Worm (Caenorhabditis elegans) whole organism, L2 larva: ENCODE data around the gene dop-6.

ENCODE experiments used
- C34F6.9 ChIP-seq: fragments of 150-350 bp; optimal IDR thresholded peaks from 2 replicates; lab custom pipeline; 2014; ENCODE audit warnings: missing biosample characterization, missing genetic modification characterization
- F13H6.1 ChIP-seq: sonication (generic microtip); optimal IDR thresholded peaks from 2 replicates; lab custom pipeline; 2016; ENCODE audit warnings: missing genetic modification characterization, missing compliant biosample characterization
- R02D3.7 ChIP-seq: fragments of 150-350 bp; optimal IDR thresholded peaks from 2 replicates; lab custom pipeline; 2014; ENCODE audit warnings: missing biosample characterization, missing genetic modification characterization
- aly-2 ChIP-seq: fragments of 150-350 bp; optimal IDR thresholded peaks from 2 replicates; lab custom pipeline; 2014; ENCODE audit warnings: missing biosample characterization, missing genetic modification characterization
- ama-1 ChIP-seq: fragments of 150-350 bp; optimal IDR thresholded peaks from 2 replicates; lab custom pipeline; 2018; ENCODE audit warnings: inconsistent platforms
- blmp-1 ChIP-seq: sonication (generic microtip); optimal IDR thresholded peaks from 2 replicates; lab custom pipeline; 2017; ENCODE audit warnings: missing genetic modification characterization, mild to moderate bottlenecking, missing compliant biosample characterization, antibody characterized with exemption, moderate library complexity; ENCODE audit not compliant: insufficient read depth
- ceh-16 ChIP-seq: fragments of 150-350 bp; optimal IDR thresholded peaks from 2 replicates; lab custom pipeline; 2014; ENCODE audit warnings: missing biosample characterization, missing genetic modification characterization
- crh-2 ChIP-seq: sonication (generic microtip); optimal IDR thresholded peaks from 2 replicates; lab custom pipeline; 2017; ENCODE audit warnings: missing biosample characterization, missing genetic modification characterization
- dmd-4 ChIP-seq: sonication (generic microtip); optimal IDR thresholded peaks from 2 replicates; lab custom pipeline; 2017; ENCODE audit warnings: missing biosample characterization, missing genetic modification characterization
- egl-27 ChIP-seq: sonication (generic microtip); optimal IDR thresholded peaks from 3 replicates; lab custom pipeline; 2017; ENCODE audit warnings: missing biosample characterization, missing genetic modification reagents, missing genetic modification characterization
- elt-3 ChIP-seq: sonication (generic microtip); optimal IDR thresholded peaks from 2 replicates; lab custom pipeline; 2017; ENCODE audit warnings: missing biosample characterization, missing genetic modification characterization
- gmeb-1 ChIP-seq: fragments of 150-350 bp; optimal IDR thresholded peaks from 2 replicates; lab custom pipeline; 2014; ENCODE audit warnings: missing biosample characterization, missing genetic modification characterization
- lin-11 ChIP-seq: fragments of 150-350 bp; sonication (generic microtip); optimal IDR thresholded peaks from 2 replicates; lab custom pipeline; 2014; ENCODE audit warnings: missing biosample characterization, missing genetic modification characterization, inconsistent platforms, mixed read lengths
- lin-13 ChIP-seq: fragments of 150-350 bp; optimal IDR thresholded peaks from 2 replicates; lab custom pipeline; 2014; ENCODE audit warnings: missing biosample characterization, missing genetic modification reagents, missing genetic modification characterization
- lin-39 ChIP-seq: fragments of 150-350 bp; optimal IDR thresholded peaks from 2 replicates; lab custom pipeline; 2014; ENCODE audit warnings: missing biosample characterization, missing genetic modification reagents, missing genetic modification characterization
- lsy-2 ChIP-seq, 2 experiments: fragments of 150-350 bp in 1 of 2; sonication (generic microtip) in 1 of 2; optimal IDR thresholded peaks; 2 replicates each; lab custom pipeline; 2014 to 2017; ENCODE audit warnings: missing biosample characterization in 2 of 2, missing genetic modification characterization in 2 of 2
- mab-5 ChIP-seq: fragments of 150-350 bp; optimal IDR thresholded peaks from 2 replicates; lab custom pipeline; 2014; ENCODE audit warnings: missing biosample characterization, missing genetic modification characterization
- mdl-1 ChIP-seq, 2 experiments: fragments of 150-350 bp in 1 of 2; sonication (generic microtip) in 1 of 2; optimal IDR thresholded peaks; 2 replicates each; lab custom pipeline; 2017; ENCODE audit warnings: missing biosample characterization in 2 of 2, missing genetic modification characterization in 2 of 2
- nhr-10 ChIP-seq: sonication (generic microtip); optimal IDR thresholded peaks from 2 replicates; lab custom pipeline; 2017; ENCODE audit warnings: missing biosample characterization, missing genetic modification characterization
- nhr-12 ChIP-seq: fragments of 150-350 bp; optimal IDR thresholded peaks from 2 replicates; lab custom pipeline; 2014; ENCODE audit warnings: missing biosample characterization, missing genetic modification characterization
- nhr-129 ChIP-seq: fragments of 150-350 bp; optimal IDR thresholded peaks from 2 replicates; lab custom pipeline; 2014; ENCODE audit warnings: missing biosample characterization, missing genetic modification characterization
- nhr-21 ChIP-seq: fragments of 150-350 bp; optimal IDR thresholded peaks from 2 replicates; lab custom pipeline; 2014; ENCODE audit warnings: missing biosample characterization, missing genetic modification characterization
- nhr-237 ChIP-seq: fragments of 150-350 bp; optimal IDR thresholded peaks from 2 replicates; lab custom pipeline; 2014; ENCODE audit warnings: missing biosample characterization, missing genetic modification characterization
- nhr-25 ChIP-seq: fragments of 150-350 bp; sonication (generic microtip); optimal IDR thresholded peaks from 3 replicates; lab custom pipeline; 2014; ENCODE audit warnings: missing biosample characterization, missing genetic modification characterization
- nhr-6 ChIP-seq: fragments of 150-350 bp; optimal IDR thresholded peaks from 2 replicates; lab custom pipeline; 2014; ENCODE audit warnings: missing biosample characterization, missing genetic modification characterization
- nhr-77 ChIP-seq: fragments of 150-350 bp; optimal IDR thresholded peaks from 2 replicates; lab custom pipeline; 2014; ENCODE audit warnings: missing biosample characterization, missing genetic modification characterization
- peb-1 ChIP-seq: fragments of 150-350 bp; optimal IDR thresholded peaks from 2 replicates; lab custom pipeline; 2014; ENCODE audit warnings: missing biosample characterization, missing genetic modification characterization
- sem-4 ChIP-seq: fragments of 150-350 bp; optimal IDR thresholded peaks from 2 replicates; lab custom pipeline; 2014; ENCODE audit warnings: missing biosample characterization, missing genetic modification reagents, missing genetic modification characterization
- skn-1 ChIP-seq: sonication (generic microtip); optimal IDR thresholded peaks from 2 replicates; lab custom pipeline; 2017; ENCODE audit warnings: missing biosample characterization, missing genetic modification characterization
- sma-3 ChIP-seq: sonication (generic microtip); optimal IDR thresholded peaks from 2 replicates; lab custom pipeline; 2016; ENCODE audit warnings: missing genetic modification reagents, missing genetic modification characterization, missing compliant biosample characterization
- sma-9 ChIP-seq, 2 experiments: fragments of 150-350 bp in 1 of 2; sonication (generic microtip) in 1 of 2; optimal IDR thresholded peaks; 2 replicates each; lab custom pipeline; 2014 to 2016; ENCODE audit warnings: missing genetic modification characterization in 2 of 2, mild to moderate bottlenecking in 1 of 2, missing biosample characterization in 1 of 2, missing compliant biosample characterization in 1 of 2, missing genetic modification reagents in 1 of 2, moderate library complexity in 1 of 2
- snpc-4 ChIP-seq: fragments of 150-350 bp; optimal IDR thresholded peaks from 2 replicates; lab custom pipeline; 2014; ENCODE audit warnings: missing biosample characterization, missing genetic modification characterization
- unc-39 ChIP-seq: fragments of 150-350 bp; optimal IDR thresholded peaks from 2 replicates; lab custom pipeline; 2014; ENCODE audit warnings: missing biosample characterization, missing genetic modification characterization
- unc-55 ChIP-seq: fragments of 150-350 bp; sonication (generic microtip); optimal IDR thresholded peaks from 3 replicates; lab custom pipeline; 2014; ENCODE audit warnings: missing biosample characterization, missing genetic modification reagents, missing genetic modification characterization
- unc-62 ChIP-seq: fragments of 150-350 bp; optimal IDR thresholded peaks from 2 replicates; lab custom pipeline; 2014; ENCODE audit warnings: missing biosample characterization, missing genetic modification reagents, missing genetic modification characterization
- zag-1 ChIP-seq: fragments of 150-350 bp; optimal IDR thresholded peaks from 2 replicates; lab custom pipeline; 2014; ENCODE audit warnings: missing biosample characterization, missing genetic modification characterization
- ztf-11 ChIP-seq: sonication (generic microtip); optimal IDR thresholded peaks from 2 replicates; lab custom pipeline; 2017; ENCODE audit warnings: missing biosample characterization, missing genetic modification characterization
- ztf-4 ChIP-seq: fragments of 150-350 bp; optimal IDR thresholded peaks from 2 replicates; lab custom pipeline; 2014; ENCODE audit warnings: missing biosample characterization, missing genetic modification characterization

The dop-6 gene

ce11 chrX:4342730-4343129, 22.1 kb downstream of the dop-6 start:
- TF ChIP-seq nhr-237 (tag; lab: Kevin White, UChicago) (no peak), lin-11 (tag; lab: Kevin White, UChicago) (no peak)

- TF ChIP-seq unc-62 (GFP tag; lab: Kevin White, UChicago): no peak
- no peak for TF ChIP-seq gmeb-1 (tag; lab: Kevin White, UChicago)
- TF ChIP-seq crh-2 (tag; lab: Kevin White, UChicago): no peak
- TF ChIP-seq mab-5 (tag; lab: Kevin White, UChicago): no peak
- TF ChIP-seq aly-2: no peak
- no peak for TF ChIP-seq nhr-129
- no peak for TF ChIP-seq snpc-4
- TF ChIP-seq zag-1 (tag; lab: Kevin White, UChicago): no peak
- no peak for TF ChIP-seq lin-39 (tag; lab: Kevin White, UChicago)
- no peak for TF ChIP-seq sem-4 (tag; lab: Kevin White, UChicago)
- no peak for TF ChIP-seq unc-39 (tag; lab: Kevin White, UChicago)
- TF ChIP-seq ceh-16: no peak
- TF ChIP-seq nhr-21 (tag; lab: Kevin White, UChicago): no peak
- no peak for TF ChIP-seq sma-3
- no peak for TF ChIP-seq lin-13 (GFP tag; lab: Kevin White, UChicago)
- TF ChIP-seq nhr-6 (tag; lab: Kevin White, UChicago): no peak
- no peak for TF ChIP-seq C34F6.9 (tag; lab: Kevin White, UChicago)
- no peak for TF ChIP-seq ztf-4 (tag; lab: Kevin White, UChicago)
- no peak for TF ChIP-seq nhr-77 (tag; lab: Kevin White, UChicago)
Observed at ce11 chrX:4343915-4344314, 23.3 kb downstream of the dop-6 start, which contains the start of gene F14H12.3. Gene F14H12.3 (plus strand): TSS chrX:4344215.

- TF ChIP-seq aly-2: no peak
- TF ChIP-seq blmp-1 (tag; lab: Kevin White, UChicago): no peak
- TF ChIP-seq lin-11 (tag; lab: Kevin White, UChicago): no peak
- no peak for TF ChIP-seq gmeb-1 (tag; lab: Kevin White, UChicago)
- TF ChIP-seq nhr-10: no peak
- TF ChIP-seq ama-1 (lab: Kevin White, UChicago): no peak
- no peak for TF ChIP-seq F13H6.1
- TF ChIP-seq nhr-25 (tag; lab: Kevin White, UChicago): no peak
- no peak for TF ChIP-seq nhr-6 (tag; lab: Kevin White, UChicago)
- TF ChIP-seq nhr-21 (tag; lab: Kevin White, UChicago): no peak
- TF ChIP-seq nhr-237 (tag; lab: Kevin White, UChicago): no peak
- TF ChIP-seq nhr-129: no peak
Observed at ce11 chrX:4350198-4350597, 29.5 kb downstream of the dop-6 start, which contains the start of gene F14H12.2. Gene F14H12.2 (plus strand): TSS chrX:4350498.

DNA sequence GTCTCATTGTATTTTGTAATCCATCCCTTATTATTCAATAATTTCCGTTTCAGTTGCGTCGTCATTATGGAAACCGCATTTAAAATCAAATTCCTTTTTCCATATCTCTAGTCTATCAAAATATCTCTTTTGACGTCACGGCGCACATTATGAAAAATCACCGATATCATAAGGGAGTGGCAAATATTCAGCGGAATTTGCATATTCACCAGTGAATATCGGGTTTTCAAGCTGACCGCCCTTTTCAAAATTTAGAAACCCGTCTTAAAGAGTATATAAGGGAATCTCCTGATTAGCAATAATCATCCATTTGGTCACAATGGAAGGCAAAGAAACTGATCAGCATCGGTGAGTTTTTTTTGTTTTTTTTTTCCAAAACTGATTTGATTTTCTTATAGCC, 32.7 kb downstream of the dop-6 start, which contains the start of gene col-165:
col-165 (plus strand) TSS at position 301 of the 400 bp plus-strand sequence.
- TF ChIP-seq mab-5 (tag; lab: Kevin White, UChicago): no peak
- TF ChIP-seq nhr-77 (tag; lab: Kevin White, UChicago): no peak
- TF ChIP-seq unc-55 (GFP tag; lab: Kevin White, UChicago): no peak
- no peak for TF ChIP-seq gmeb-1 (tag; lab: Kevin White, UChicago)
- no peak for TF ChIP-seq sem-4 (tag; lab: Kevin White, UChicago)
- no peak for TF ChIP-seq lin-11 (tag; lab: Kevin White, UChicago)
- no peak for TF ChIP-seq dmd-4 (tag; lab: Kevin White, UChicago)
- TF ChIP-seq R02D3.7 (tag; lab: Kevin White, UChicago): no peak

DNA sequence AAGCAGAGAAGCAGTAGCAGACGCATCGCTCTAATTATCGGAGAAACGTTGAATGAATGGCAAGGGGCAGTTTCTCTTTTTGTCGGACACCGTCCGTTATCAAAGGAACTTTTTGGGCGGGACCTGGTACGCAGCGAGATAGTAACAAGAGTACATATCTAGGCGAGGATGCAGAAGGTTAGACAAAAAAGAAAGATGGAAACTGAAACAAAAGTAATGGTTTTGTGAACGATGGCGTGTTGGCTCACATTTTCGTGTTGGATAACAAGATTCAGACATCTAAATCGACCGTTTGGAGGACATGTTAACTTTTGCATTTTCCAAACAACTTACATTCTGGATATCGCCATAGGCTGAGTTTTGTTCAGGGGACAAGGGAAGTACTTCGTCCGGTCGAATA, 36.8 kb downstream of the dop-6 start, which contains the start of gene F14H12.6:
F14H12.6 (minus strand) TSS at position 101 of the 400 bp plus-strand sequence.
- TF ChIP-seq lin-39 (tag; lab: Kevin White, UChicago): no peak
- TF ChIP-seq mdl-1 (tag; optimal IDR thresholded peaks at IDR 0.05; lab: Kevin White, UChicago): no peak
- no peak for TF ChIP-seq nhr-237 (tag; lab: Kevin White, UChicago)
- TF ChIP-seq elt-3 (tag; lab: Kevin White, UChicago): no peak
- no peak for TF ChIP-seq ztf-11
- TF ChIP-seq sem-4 (tag; lab: Kevin White, UChicago): no peak
- no peak for TF ChIP-seq R02D3.7 (tag; lab: Kevin White, UChicago)
- no peak for TF ChIP-seq C34F6.9 (tag; lab: Kevin White, UChicago)
- no peak for TF ChIP-seq gmeb-1 (tag; lab: Kevin White, UChicago)
- TF ChIP-seq peb-1 (tag; lab: Kevin White, UChicago): no peak
- no peak for TF ChIP-seq nhr-6 (tag; lab: Kevin White, UChicago)
- TF ChIP-seq skn-1 (tag; lab: Kevin White, UChicago): no peak
- no peak for TF ChIP-seq nhr-12
- no peak for TF ChIP-seq lin-13 (GFP tag; lab: Kevin White, UChicago)
- no peak for TF ChIP-seq lsy-2 (tag; optimal IDR thresholded peaks at IDR 0.05; lab: Kevin White, UChicago)
- no peak for TF ChIP-seq sma-9 (GFP tag; optimal IDR thresholded peaks at IDR 0.05; lab: Kevin White, UChicago)
- TF ChIP-seq sma-9 (tag; optimal IDR thresholded peaks at IDR 0.05; lab: Kevin White, UChicago): no peak
- no peak for TF ChIP-seq zag-1 (tag; lab: Kevin White, UChicago)
- TF ChIP-seq egl-27 (tag; lab: Kevin White, UChicago): no peak
